Worm (Caenorhabditis elegans) whole organism, young adult: ENCODE measurements around the gene mcm-6.

Source experiments
- B0019.2 ChIP-seq: fragments of 200-800 bp; sonication (Bioruptor generic); conservative IDR thresholded peaks from 2 replicates; pipeline ENCODE4 v1.3.6; 2022; ENCODE audit warnings: missing genetic modification reagents, missing genetic modification characterization, missing compliant biosample characterization
- B0035.1 ChIP-seq: sonication (generic microtip); optimal IDR thresholded peaks from 2 replicates; lab custom pipeline; 2016; ENCODE audit warnings: missing genetic modification characterization, mild to moderate bottlenecking, missing compliant biosample characterization, missing genotype, missing genetic modification reagents
- C06A6.2 ChIP-seq: fragments of 200-800 bp; sonication (Bioruptor generic); conservative IDR thresholded peaks from 2 replicates; pipeline ENCODE4 v1.3.6; 2022; ENCODE audit warnings: missing genetic modification characterization, missing compliant biosample characterization
- C17E4.6 ChIP-seq: fragments of 200-800 bp; sonication (Bioruptor generic); IDR thresholded peaks from 2 replicates; pipeline ENCODE4 v1.3.6; 2022; ENCODE audit warnings: missing genetic modification reagents, missing genetic modification characterization, missing compliant biosample characterization
- D2030.7 ChIP-seq: fragments of 200-800 bp; sonication (Bioruptor generic); IDR thresholded peaks from 2 replicates; pipeline ENCODE4 v1.3.6; 2022; ENCODE audit warnings: missing genetic modification reagents, missing genetic modification characterization, missing compliant biosample characterization
- F33H1.4 ChIP-seq: fragments of 200-800 bp; sonication (Bioruptor generic); IDR thresholded peaks from 2 replicates; pipeline ENCODE4 v1.3.6; 2022; ENCODE audit warnings: missing genetic modification reagents, missing genetic modification characterization, missing compliant biosample characterization
- F52B5.7 ChIP-seq: sonication (generic microtip); optimal IDR thresholded peaks from 2 replicates; lab custom pipeline; 2016; ENCODE audit warnings: mild to moderate bottlenecking, missing genetic modification characterization, missing compliant biosample characterization
- F57A8.1 ChIP-seq: fragments of 200-800 bp; sonication (Bioruptor generic); optimal IDR thresholded peaks from 2 replicates; lab custom pipeline; 2018; ENCODE audit warnings: mild to moderate bottlenecking, missing genetic modification characterization, moderate library complexity, missing compliant biosample characterization
- K11D2.4 ChIP-seq: fragments of 200-800 bp; sonication (Bioruptor generic); IDR thresholded peaks from 2 replicates; pipeline ENCODE4 v1.3.6; 2022; ENCODE audit warnings: missing genetic modification reagents, missing genetic modification characterization, missing compliant biosample characterization
- K12H6.12 ChIP-seq: fragments of 200-800 bp; sonication (Bioruptor generic); optimal IDR thresholded peaks from 2 replicates; lab custom pipeline; 2018; ENCODE audit warnings: mild to moderate bottlenecking, missing genetic modification characterization, missing compliant biosample characterization
- T26A5.8 ChIP-seq: sonication (generic microtip); optimal IDR thresholded peaks from 2 replicates; lab custom pipeline; 2016; ENCODE audit warnings: missing genetic modification characterization, missing compliant biosample characterization
- atf-7 ChIP-seq: sonication (generic microtip); optimal IDR thresholded peaks from 2 replicates; lab custom pipeline; 2017; ENCODE audit warnings: mild to moderate bottlenecking, missing genetic modification characterization, missing compliant biosample characterization
- cebp-1 ChIP-seq, 2 experiments: fragments of 200-800 bp in 1 of 2; sonication (Bioruptor generic) in 1 of 2; sonication (generic microtip) in 1 of 2; IDR thresholded peaks in 1 of 2; optimal IDR thresholded peaks in 1 of 2; 2 replicates each; pipeline versions ENCODE4 v1.3.6 to Lab custom; 2017 to 2022; ENCODE audit warnings: missing compliant biosample characterization in 2 of 2, missing genetic modification characterization in 2 of 2, mild to moderate bottlenecking in 1 of 2, missing genetic modification reagents in 1 of 2, moderate library complexity in 1 of 2
- ceh-40 ChIP-seq: fragments of 200-800 bp; sonication (Bioruptor generic); IDR thresholded peaks from 2 replicates; pipeline ENCODE4 v1.3.6; 2022; ENCODE audit warnings: missing genetic modification characterization, missing compliant biosample characterization
- ceh-79 ChIP-seq: sonication (generic microtip); optimal IDR thresholded peaks from 2 replicates; lab custom pipeline; 2017; ENCODE audit warnings: mild to moderate bottlenecking, missing genetic modification characterization, missing compliant biosample characterization
- ceh-91 ChIP-seq: fragments of 200-800 bp; sonication (Bioruptor generic); IDR thresholded peaks from 2 replicates; pipeline ENCODE4 v1.3.6; 2022; ENCODE audit warnings: missing genetic modification reagents, missing genetic modification characterization, missing compliant biosample characterization
- die-1 ChIP-seq: sonication (generic microtip); optimal IDR thresholded peaks from 2 replicates; lab custom pipeline; 2016; ENCODE audit warnings: missing genotype, mild to moderate bottlenecking, missing genetic modification characterization, missing compliant biosample characterization
- dpl-1 ChIP-seq: fragments of 150-350 bp; optimal IDR thresholded peaks from 2 replicates; lab custom pipeline; 2014; ENCODE audit warnings: missing biosample characterization, missing genetic modification reagents, missing genetic modification characterization
- efl-1 ChIP-seq: fragments of 150-350 bp; optimal IDR thresholded peaks from 2 replicates; lab custom pipeline; 2014; ENCODE audit warnings: missing biosample characterization, missing genetic modification reagents, missing genetic modification characterization
- egrh-3 ChIP-seq: fragments of 200-800 bp; sonication (Bioruptor generic); IDR thresholded peaks from 2 replicates; pipeline ENCODE4 v1.3.6; 2022; ENCODE audit warnings: missing genetic modification reagents, missing genetic modification characterization, missing compliant biosample characterization
- ets-4 ChIP-seq: fragments of 200-800 bp; sonication (Bioruptor generic); optimal IDR thresholded peaks from 2 replicates; lab custom pipeline; 2018; ENCODE audit warnings: mild to moderate bottlenecking, missing genetic modification characterization, missing compliant biosample characterization
- hlh-26 ChIP-seq: fragments of 200-800 bp; sonication (Bioruptor generic); conservative IDR thresholded peaks from 2 replicates; pipeline ENCODE4 v1.3.6; 2022; ENCODE audit warnings: missing genetic modification reagents, missing genetic modification characterization, missing compliant biosample characterization
- hsf-1 ChIP-seq: fragments of 200-800 bp; sonication (Bioruptor generic); IDR thresholded peaks from 2 replicates; pipeline ENCODE4 v1.3.6; 2022; ENCODE audit warnings: missing genetic modification reagents, missing genetic modification characterization, missing compliant biosample characterization
- lin-26 ChIP-seq: fragments of 200-800 bp; sonication (Bioruptor generic); IDR thresholded peaks from 2 replicates; pipeline ENCODE4 v1.3.6; 2022; ENCODE audit warnings: missing genetic modification reagents, missing genetic modification characterization, missing compliant biosample characterization
- lin-54 ChIP-seq: fragments of 200-800 bp; sonication (Bioruptor generic); optimal IDR thresholded peaks from 2 replicates; lab custom pipeline; 2018; ENCODE audit warnings: mild to moderate bottlenecking, missing genetic modification characterization, missing compliant biosample characterization
- lsl-1 ChIP-seq: fragments of 200-800 bp; sonication (Bioruptor generic); optimal IDR thresholded peaks from 2 replicates; lab custom pipeline; 2018; ENCODE audit warnings: mild to moderate bottlenecking, missing genetic modification characterization, moderate library complexity, missing compliant biosample characterization
- lsy-27 ChIP-seq: sonication (generic microtip); optimal IDR thresholded peaks from 2 replicates; lab custom pipeline; 2017; ENCODE audit warnings: missing genetic modification characterization, mild to moderate bottlenecking, missing compliant biosample characterization, antibody characterized with exemption, missing genotype, borderline replicate concordance; ENCODE audit not compliant: insufficient read depth
- madf-3 ChIP-seq: fragments of 200-800 bp; sonication (Bioruptor generic); IDR thresholded peaks from 2 replicates; pipeline ENCODE4 v1.3.6; 2022; ENCODE audit warnings: missing genetic modification reagents, missing genetic modification characterization, missing compliant biosample characterization
- madf-6 ChIP-seq: fragments of 200-800 bp; sonication (Bioruptor generic); IDR thresholded peaks from 2 replicates; pipeline ENCODE4 v1.3.6; 2022; ENCODE audit warnings: missing genetic modification reagents, missing genetic modification characterization, missing compliant biosample characterization
- madf-8 ChIP-seq: fragments of 200-800 bp; sonication (Bioruptor generic); conservative IDR thresholded peaks from 2 replicates; pipeline ENCODE4 v1.3.6; 2022; ENCODE audit warnings: missing genetic modification reagents, missing genetic modification characterization, missing compliant biosample characterization
- nhr-80 ChIP-seq: sonication (generic microtip); optimal IDR thresholded peaks from 2 replicates; lab custom pipeline; 2016; ENCODE audit warnings: missing genetic modification characterization, missing compliant biosample characterization
- nhr-90 ChIP-seq: sonication (generic microtip); optimal IDR thresholded peaks from 2 replicates; lab custom pipeline; 2016; ENCODE audit warnings: missing genotype, mild to moderate bottlenecking, missing genetic modification characterization, missing compliant biosample characterization
- pha-4 ChIP-seq: fragments of 150-350 bp; sonication (generic microtip); optimal IDR thresholded peaks from 2 replicates; lab custom pipeline; 2014; ENCODE audit warnings: missing biosample characterization, missing genetic modification reagents, missing genetic modification characterization
- rec-8 ChIP-seq, 2 experiments: sonication (generic microtip); optimal IDR thresholded peaks; 2 replicates each; lab custom pipeline; 2016; ENCODE audit warnings: mild to moderate bottlenecking in 2 of 2, missing genetic modification characterization in 2 of 2, missing genetic modification reagents in 2 of 2, missing genotype in 2 of 2, missing biosample characterization in 1 of 2, missing compliant biosample characterization in 1 of 2, moderate library complexity in 1 of 2
- sea-2 ChIP-seq: fragments of 200-800 bp; sonication (Bioruptor generic); IDR thresholded peaks from 2 replicates; pipeline ENCODE4 v1.3.6; 2022; ENCODE audit warnings: missing genetic modification characterization, missing compliant biosample characterization
- snpc-1.3 ChIP-seq: sonication (generic microtip); optimal IDR thresholded peaks from 2 replicates; lab custom pipeline; 2017; ENCODE audit warnings: missing genetic modification characterization, mild to moderate bottlenecking, missing compliant biosample characterization, antibody characterized with exemption, moderate library complexity, missing genotype, missing genetic modification reagents; ENCODE audit not compliant: insufficient read depth
- sptf-2 ChIP-seq: fragments of 200-800 bp; sonication (Bioruptor generic); optimal IDR thresholded peaks from 2 replicates; lab custom pipeline; 2018; ENCODE audit warnings: mild to moderate bottlenecking, missing genetic modification characterization, missing compliant biosample characterization
- tbp1 ChIP-seq: fragments of 200-800 bp; sonication (Bioruptor generic); optimal IDR thresholded peaks from 2 replicates; lab custom pipeline; 2018; ENCODE audit warnings: mild to moderate bottlenecking, missing genetic modification characterization, missing compliant biosample characterization
- tbx-9 ChIP-seq: sonication (generic microtip); optimal IDR thresholded peaks from 2 replicates; lab custom pipeline; 2016; ENCODE audit warnings: borderline replicate concordance, missing genetic modification characterization, inconsistent platforms, missing compliant biosample characterization
- unc-130 ChIP-seq: sonication (generic microtip); optimal IDR thresholded peaks from 2 replicates; lab custom pipeline; 2016; ENCODE audit warnings: missing genetic modification reagents, missing genetic modification characterization, missing compliant biosample characterization
- unc-62 ChIP-seq: fragments of 150-350 bp; optimal IDR thresholded peaks from 2 replicates; lab custom pipeline; 2014; ENCODE audit warnings: missing biosample characterization, missing genetic modification reagents, missing genetic modification characterization
- xnd-1 ChIP-seq: sonication (generic microtip); optimal IDR thresholded peaks from 2 replicates; lab custom pipeline; 2016; ENCODE audit warnings: missing genotype, missing genetic modification reagents, missing genetic modification characterization, missing compliant biosample characterization
- zfh-2 ChIP-seq: fragments of 200-800 bp; sonication (Bioruptor generic); conservative IDR thresholded peaks from 2 replicates; pipeline ENCODE4 v1.3.6; 2022; ENCODE audit warnings: missing genetic modification reagents, missing genetic modification characterization, missing compliant biosample characterization
- zim-3 ChIP-seq: sonication (generic microtip); optimal IDR thresholded peaks from 2 replicates; lab custom pipeline; 2017; ENCODE audit warnings: mild to moderate bottlenecking, missing genetic modification characterization, moderate library complexity, missing compliant biosample characterization
- ztf-18 ChIP-seq: sonication (generic microtip); optimal IDR thresholded peaks from 2 replicates; lab custom pipeline; 2016; ENCODE audit warnings: missing genotype, mild to moderate bottlenecking, missing genetic modification characterization, missing compliant biosample characterization
- ztf-6 ChIP-seq: fragments of 200-800 bp; sonication (Bioruptor generic); IDR thresholded peaks from 2 replicates; pipeline ENCODE4 v1.3.6; 2022; ENCODE audit warnings: missing genetic modification reagents, missing genetic modification characterization, missing compliant biosample characterization

Gene mcm-6

ce11 chrIII:9757414-9757813 lies 36.8 kb upstream of the mcm-6 start, which contains the start of gene vps-53:
Gene vps-53 (minus strand): TSS chrIII:9757514.
- TF ChIP-seq egrh-3 (GFP tag; lab: Robert Waterston, UW) (no peak), F52B5.7 (tag; lab: Kevin White, UChicago) (no peak), rec-8 (tag; optimal IDR thresholded peaks at IDR 0.05; lab: Kevin White, UChicago) (no peak), sptf-2 (no peak), dpl-1 (GFP tag; lab: Kevin White, UChicago) (no peak), cebp-1 (GFP tag; IDR thresholded peaks at IDR 0.05; lab: Robert Waterston, UW) (no peak), cebp-1 (tag; optimal IDR thresholded peaks at IDR 0.05; lab: Kevin White, UChicago) (no peak), pha-4 (tag; lab: Kevin White, UChicago) (no peak), ceh-79 (tag; lab: Kevin White, UChicago) (no peak), nhr-90 (no peak), F57A8.1 (GFP tag; lab: Kevin White, UChicago) (no peak), D2030.7 (GFP tag; lab: Robert Waterston, UW) (no peak), nhr-80 (tag; lab: Kevin White, UChicago) (no peak), B0019.2 (GFP tag; lab: Robert Waterston, UW) (no peak), C06A6.2 (GFP tag; lab: Robert Waterston, UW) (no peak), K11D2.4 (GFP tag; lab: Robert Waterston, UW) (no peak), die-1 (tag; lab: Kevin White, UChicago) (no peak), lin-26 (no peak)

ce11 chrIII:9758848-9759247 lies 35.3 kb upstream of the mcm-6 start, which contains the start of gene rmd-1:
Gene rmd-1 (plus strand): TSS chrIII:9759094.
- TF ChIP-seq dpl-1 (GFP tag; lab: Kevin White, UChicago) (peak; percentile 79), tbx-9 (tag; lab: Kevin White, UChicago) (no peak), hsf-1 (GFP tag; lab: Robert Waterston, UW) (peak; percentile 94), madf-8 (peak; percentile 88), madf-6 (GFP tag; lab: Robert Waterston, UW) (peak; percentile 96), lin-54 (GFP tag; lab: Kevin White, UChicago) (peak; percentile 30), B0019.2 (GFP tag; lab: Robert Waterston, UW) (no peak), B0035.1 (tag; lab: Kevin White, UChicago) (no peak), lsl-1 (GFP tag; lab: Kevin White, UChicago) (peak; percentile 54), atf-7 (no peak), unc-130 (GFP tag; lab: Kevin White, UChicago) (peak; percentile 45), T26A5.8 (tag; lab: Kevin White, UChicago) (no peak), sea-2 (GFP tag; lab: Robert Waterston, UW) (no peak), ets-4 (GFP tag; lab: Kevin White, UChicago) (no peak), ceh-40 (no peak), tbp1 (GFP tag; lab: Kevin White, UChicago) (peak; percentile 1), ztf-6 (no peak), F33H1.4 (peak; percentile 72), lsy-27 (tag; lab: Kevin White, UChicago) (no peak), efl-1 (peak; percentile 94), K12H6.12 (tag; lab: Kevin White, UChicago) (no peak), snpc-1.3 (tag; lab: Kevin White, UChicago) (peak; percentile 29), hlh-26 (GFP tag; lab: Robert Waterston, UW) (no peak), D2030.7 (GFP tag; lab: Robert Waterston, UW) (peak; percentile 57; the same call in 1 of the 2 replicates), C17E4.6 (GFP tag; lab: Robert Waterston, UW) (0 out of 2 replicates have a peak, but pooled peaks have one; percentile 42), madf-3 (GFP tag; lab: Robert Waterston, UW) (peak; percentile 8; the same call in 1 of the 2 replicates), zfh-2 (GFP tag; lab: Robert Waterston, UW) (no peak), xnd-1 (tag; lab: Kevin White, UChicago) (peak; percentile 82), ceh-91 (GFP tag; lab: Robert Waterston, UW) (peak; percentile 52; the same call in 1 of the 2 replicates), unc-62 (GFP tag; lab: Kevin White, UChicago) (no peak), ztf-18 (tag; lab: Kevin White, UChicago) (peak; percentile 2), zim-3 (tag; lab: Kevin White, UChicago) (no peak)
